Worm (Caenorhabditis elegans): ENCODE results near the gene bra-2.

DNA sequence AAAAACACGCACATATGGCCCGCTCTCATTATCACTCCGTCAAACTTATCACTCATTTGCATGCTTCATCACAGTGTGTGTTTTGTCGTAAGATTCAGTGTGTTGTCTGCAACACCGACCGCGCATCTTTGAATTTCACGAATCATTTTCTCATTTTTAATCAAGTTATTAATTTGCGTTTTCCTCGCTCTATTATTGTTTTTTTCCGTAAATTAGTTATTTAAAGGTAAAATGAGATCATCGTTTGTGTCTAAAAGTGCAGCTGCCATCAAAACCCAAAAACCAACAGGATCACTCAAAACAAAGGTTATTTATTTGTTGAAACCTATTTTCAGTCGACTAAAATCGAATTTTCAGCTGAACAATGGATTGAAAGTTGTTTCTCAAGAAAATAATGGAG lies 31.4 kb upstream of the bra-2 start, which contains the start of the genes T24C4.5 and ucr-2.3:
- TF ChIP-seq nhr-11 (tag; optimal IDR thresholded peaks at IDR 0.05), result no peak
- no peak for TF ChIP-seq nhr-76 (tag; optimal IDR thresholded peaks at IDR 0.05)
- no peak for TF ChIP-seq ets-5 (GFP tag; IDR thresholded peaks at IDR 0.05)
- no peak for TF ChIP-seq aha-1 (tag; optimal IDR thresholded peaks at IDR 0.05)
- TF ChIP-seq ceh-82 (tag; optimal IDR thresholded peaks at IDR 0.05), result no peak

Measured in whole organism, L1 larva.